Worm (Caenorhabditis elegans) whole organism, L2 larva: ENCODE results near the gene srh-146.

Experiments used
- ceh-82 ChIP-seq: fragments of 150-350 bp; optimal IDR thresholded peaks from 2 replicates; lab custom pipeline; 2014; ENCODE audit warnings: missing biosample characterization, missing genetic modification characterization
- lin-13 ChIP-seq: fragments of 150-350 bp; optimal IDR thresholded peaks from 2 replicates; lab custom pipeline; 2014; ENCODE audit warnings: missing biosample characterization, missing genetic modification reagents, missing genetic modification characterization
- nhr-11 ChIP-seq: fragments of 150-350 bp; optimal IDR thresholded peaks from 2 replicates; lab custom pipeline; 2014; ENCODE audit warnings: missing biosample characterization, missing genetic modification characterization
- nhr-6 ChIP-seq: fragments of 150-350 bp; optimal IDR thresholded peaks from 2 replicates; lab custom pipeline; 2014; ENCODE audit warnings: missing biosample characterization, missing genetic modification characterization
- nhr-77 ChIP-seq: fragments of 150-350 bp; optimal IDR thresholded peaks from 2 replicates; lab custom pipeline; 2014; ENCODE audit warnings: missing biosample characterization, missing genetic modification characterization
- unc-55 ChIP-seq: fragments of 150-350 bp; sonication (generic microtip); optimal IDR thresholded peaks from 3 replicates; lab custom pipeline; 2014; ENCODE audit warnings: missing biosample characterization, missing genetic modification reagents, missing genetic modification characterization

DNA sequence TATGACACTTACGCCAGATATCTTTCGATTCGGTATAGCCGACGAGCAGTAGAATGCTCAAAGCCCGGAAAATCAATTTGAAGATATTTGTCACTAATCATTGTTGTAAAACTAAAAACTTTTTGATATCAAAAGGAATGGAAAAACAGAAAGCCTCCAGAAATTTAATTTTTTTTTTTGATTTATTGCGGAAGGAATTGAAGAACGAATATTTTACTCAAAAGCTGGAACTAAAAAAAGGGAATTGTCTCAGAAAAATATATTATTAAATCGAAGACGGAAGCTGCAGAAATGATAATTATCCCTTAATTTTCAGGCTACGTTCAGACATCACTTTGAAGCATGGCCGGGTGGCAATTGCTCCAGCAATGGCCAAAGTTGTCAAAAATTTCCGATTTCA is 29.8 kb downstream of the srh-146 start, which contains the start of gene srw-137:
- no peak for TF ChIP-seq lin-13 (GFP tag; lab: Kevin White, UChicago)
- no peak for TF ChIP-seq nhr-6
- TF ChIP-seq ceh-82 (tag; lab: Kevin White, UChicago) = no peak
- TF ChIP-seq nhr-11 (tag; lab: Kevin White, UChicago) = no peak
- no peak for TF ChIP-seq unc-55 (GFP tag; lab: Kevin White, UChicago)
- TF ChIP-seq nhr-77 (tag; lab: Kevin White, UChicago) = no peak
